Worm (Caenorhabditis elegans): ENCODE measurements around the gene tlk-1.

DNA sequence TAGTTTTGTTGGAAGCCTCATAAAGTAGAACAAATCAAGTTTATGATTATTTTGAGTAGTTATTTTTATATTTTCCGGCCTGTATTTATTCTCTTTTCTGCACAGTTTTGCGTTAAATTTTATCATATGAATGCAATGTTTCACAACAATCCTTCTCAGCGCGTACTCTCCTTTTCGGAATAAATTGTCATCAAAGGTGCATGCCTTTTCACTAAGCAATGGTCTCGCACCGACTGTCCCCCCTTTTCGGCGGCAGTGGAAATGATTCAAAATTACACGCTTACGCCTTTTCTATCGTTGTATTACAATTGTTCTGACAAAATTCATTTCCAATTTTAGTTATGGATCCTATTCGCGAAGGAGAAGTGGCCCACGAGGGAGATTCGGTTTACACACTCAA is 47.5 kb downstream of the tlk-1 start, which contains the start of the genes iff-1 and cdk-1:
- TF ChIP-seq dao-5 (tag; optimal IDR thresholded peaks at IDR 0.05) (no peak), W03F9.2 (tag; optimal IDR thresholded peaks at IDR 0.05) (no peak)

Data from whole organism, L4/young adult.